Worm (Caenorhabditis elegans): Measurements from ENCODE around the gene D1086.3.

D1086.3 gene

ce11 chrV:14057540-14057939 lies 35.1 kb upstream of the D1086.3 start, which contains the start of gene F58D12.3:
Gene F58D12.3 (plus strand): TSS chrV:14057840.
- TF ChIP-seq efl-1 (optimal IDR thresholded peaks at IDR 0.05) (no peak), efl-1 (GFP tag; optimal IDR thresholded peaks at IDR 0.05 in 1 of 2) (no peak), sox-4 (tag; optimal IDR thresholded peaks at IDR 0.05) (no peak), ceh-8 (GFP tag; optimal IDR thresholded peaks at IDR 0.05) (no peak), nhr-85 (tag) (no peak)

DNA sequence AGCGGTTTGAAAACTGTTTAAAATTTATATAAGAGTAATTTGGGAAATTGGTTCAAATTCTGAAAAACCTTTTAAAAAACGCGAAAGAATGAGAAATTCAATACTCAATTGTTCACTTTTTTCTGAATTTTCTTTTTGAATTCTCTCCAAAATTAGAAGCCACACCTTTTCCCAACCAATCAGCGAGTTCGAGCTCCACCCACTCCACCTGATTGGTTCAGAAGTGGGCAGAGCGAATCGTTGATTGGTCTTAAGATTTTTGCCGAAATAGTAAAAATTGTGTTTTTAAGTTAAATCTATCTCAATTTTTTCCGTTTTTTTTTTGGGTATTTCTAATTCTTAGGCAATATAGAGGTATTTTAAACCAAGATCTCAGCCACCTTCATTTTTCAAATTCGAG lies 28.6 kb upstream of the D1086.3 start:
- no peak for TF ChIP-seq aly-2 (tag; optimal IDR thresholded peaks at IDR 0.05)
- no peak for TF ChIP-seq nhr-237 (tag; optimal IDR thresholded peaks at IDR 0.05)
- TF ChIP-seq ztf-11 (tag; optimal IDR thresholded peaks at IDR 0.05): no peak
- no peak for TF ChIP-seq aha-1 (tag; optimal IDR thresholded peaks at IDR 0.05)
- no peak for TF ChIP-seq unc-62 (GFP tag; optimal IDR thresholded peaks at IDR 0.05)
- TF ChIP-seq fos-1 (tag; optimal IDR thresholded peaks at IDR 0.05): no peak
- TF ChIP-seq lsy-2 (tag; optimal IDR thresholded peaks at IDR 0.05): no peak
- no peak for TF ChIP-seq grh-1 (GFP tag; IDR thresholded peaks at IDR 0.05)
- no peak for TF ChIP-seq lir-3 (tag; optimal IDR thresholded peaks at IDR 0.05; ENCODE audit: poor library complexity)
- TF ChIP-seq unc-86 (tag; optimal IDR thresholded peaks at IDR 0.05): no peak
- TF ChIP-seq isw-1 (GFP tag; IDR thresholded peaks at IDR 0.05): no peak
- TF ChIP-seq ztf-4 (tag; optimal IDR thresholded peaks at IDR 0.05): no peak
- TF ChIP-seq alr-1 (tag; optimal IDR thresholded peaks at IDR 0.05; ENCODE audit: borderline replicate concordance): no peak
- no peak for TF ChIP-seq hpl-2 (GFP tag; optimal IDR thresholded peaks at IDR 0.05)
- TF ChIP-seq nhr-85 (tag): no peak
- TF ChIP-seq sptf-1 (tag; optimal IDR thresholded peaks at IDR 0.05): no peak
- TF ChIP-seq pag-3 (tag; optimal IDR thresholded peaks at IDR 0.05; ENCODE audit: borderline replicate concordance, insufficient read depth): no peak
- no peak for TF ChIP-seq nhr-90 (tag; optimal IDR thresholded peaks at IDR 0.05; ENCODE audit: poor library complexity)
- no peak for TF ChIP-seq zag-1 (tag; optimal IDR thresholded peaks at IDR 0.05)
- TF ChIP-seq tlp-1 (tag; optimal IDR thresholded peaks at IDR 0.05): no peak

DNA sequence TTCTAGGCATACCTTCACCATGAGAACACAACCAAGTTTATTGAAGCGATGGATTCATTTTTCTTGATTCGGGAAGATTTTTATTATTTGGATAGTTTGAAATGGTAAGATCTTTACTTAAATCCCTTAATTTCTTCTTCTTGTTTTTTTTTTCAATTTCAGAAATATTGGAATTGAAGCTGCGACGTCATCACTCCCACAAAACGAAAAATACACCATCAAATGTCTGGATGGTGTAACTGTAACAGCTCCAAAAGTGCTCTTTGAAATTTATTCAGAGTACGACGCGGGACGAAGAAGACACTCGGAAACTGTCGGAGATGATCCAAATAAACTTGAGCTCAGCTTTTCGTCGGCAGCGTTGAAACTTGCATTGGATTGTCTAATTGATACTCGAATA lies 28.2 kb upstream of the D1086.3 start, which contains the start of gene D1086.21:
Gene D1086.21, plus strand, starts transcription at position 301 of the 400 bp plus-strand sequence.
- TF ChIP-seq mab-9 (GFP tag; IDR thresholded peaks at IDR 0.05) (no peak), unc-62 (GFP tag; optimal IDR thresholded peaks at IDR 0.05) (no peak), elt-3 (tag; optimal IDR thresholded peaks at IDR 0.05) (no peak), F16B12.6 (tag; optimal IDR thresholded peaks at IDR 0.05) (no peak), swsn-7 (tag; optimal IDR thresholded peaks at IDR 0.05) (no peak), elt-2 (tag; optimal IDR thresholded peaks at IDR 0.05) (no peak), nhr-12 (tag; optimal IDR thresholded peaks at IDR 0.05) (no peak), lir-3 (tag; optimal IDR thresholded peaks at IDR 0.05; ENCODE audit: poor library complexity) (no peak), Y116A8C.19 (tag; optimal IDR thresholded peaks at IDR 0.05; ENCODE audit: borderline replicate concordance) (no peak), pag-3 (tag; optimal IDR thresholded peaks at IDR 0.05; ENCODE audit: borderline replicate concordance, insufficient read depth) (no peak), C34B4.2 (tag; optimal IDR thresholded peaks at IDR 0.05) (no peak), ceh-82 (tag; optimal IDR thresholded peaks at IDR 0.05) (no peak), fkh-10 (GFP tag; optimal IDR thresholded peaks at IDR 0.05) (no peak), jun-1 (tag; optimal IDR thresholded peaks at IDR 0.05) (no peak), nhr-237 (tag; optimal IDR thresholded peaks at IDR 0.05) (no peak), egl-27 (tag; optimal IDR thresholded peaks at IDR 0.05) (no peak), ztf-4 (tag; optimal IDR thresholded peaks at IDR 0.05) (no peak), ceh-90 (tag; optimal IDR thresholded peaks at IDR 0.05) (no peak), mef-2 (tag; optimal IDR thresholded peaks at IDR 0.05) (no peak)

DNA sequence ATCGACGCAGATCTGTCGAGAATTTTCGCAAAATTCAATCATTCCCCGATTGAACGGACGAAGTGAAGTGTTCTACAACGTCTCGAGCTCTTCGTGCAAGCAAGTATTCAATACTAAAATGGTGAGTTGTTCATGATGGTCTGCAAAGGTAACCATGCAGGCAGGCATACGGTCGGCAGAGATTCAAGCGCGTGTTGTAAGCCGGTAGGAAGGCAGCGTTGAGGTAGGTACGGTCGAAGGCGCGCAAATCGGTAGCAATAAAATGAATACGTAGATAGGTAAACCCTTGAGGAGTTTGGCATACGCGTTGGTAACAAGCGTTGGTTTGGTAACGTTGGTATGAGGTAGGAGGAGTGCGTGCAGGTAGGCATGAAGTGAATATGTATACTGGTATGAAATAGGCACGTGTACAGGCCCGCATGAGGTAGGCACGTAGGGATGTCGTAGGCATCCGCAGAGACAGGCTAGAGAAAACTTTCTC lies 24.7 kb upstream of the D1086.3 start, which contains the start of gene D1086.17:
Gene D1086.17, plus strand, starts transcription at position 51 of the 481 bp plus-strand sequence.
- TF ChIP-seq egl-27 (tag; optimal IDR thresholded peaks at IDR 0.05) (no peak), fos-1 (tag; optimal IDR thresholded peaks at IDR 0.05) (no peak), fkh-10 (GFP tag; optimal IDR thresholded peaks at IDR 0.05) (no peak), nhr-20 (tag; optimal IDR thresholded peaks at IDR 0.05) (no peak)
